Fruit fly (Drosophila melanogaster) whole organism: ENCODE measurements around the gene Uch.

Experiments
- CG8478 ChIP-seq: fragments of >200 bp; optimal IDR thresholded peaks from 2 replicates; lab custom pipeline; 2018; ENCODE audit warnings: inconsistent platforms
- Dll ChIP-seq: fragments of >200 bp; optimal IDR thresholded peaks from 2 replicates; lab custom pipeline; 2017
- EcR ChIP-seq, 2 experiments: fragments of >200 bp; optimal IDR thresholded peaks; 2 replicates each; lab custom pipeline; 2017; ENCODE audit warnings: missing biosample characterization in 2 of 2, missing genetic modification characterization in 2 of 2, missing genetic modification reagents in 2 of 2
- psq ChIP-seq: fragments of >200 bp; optimal IDR thresholded peaks from 2 replicates; lab custom pipeline; 2017
- usp ChIP-seq: fragments of >200 bp; optimal IDR thresholded peaks from 2 replicates; lab custom pipeline; 2017; ENCODE audit warnings: missing biosample characterization, missing genetic modification characterization, mixed read lengths

DNA sequence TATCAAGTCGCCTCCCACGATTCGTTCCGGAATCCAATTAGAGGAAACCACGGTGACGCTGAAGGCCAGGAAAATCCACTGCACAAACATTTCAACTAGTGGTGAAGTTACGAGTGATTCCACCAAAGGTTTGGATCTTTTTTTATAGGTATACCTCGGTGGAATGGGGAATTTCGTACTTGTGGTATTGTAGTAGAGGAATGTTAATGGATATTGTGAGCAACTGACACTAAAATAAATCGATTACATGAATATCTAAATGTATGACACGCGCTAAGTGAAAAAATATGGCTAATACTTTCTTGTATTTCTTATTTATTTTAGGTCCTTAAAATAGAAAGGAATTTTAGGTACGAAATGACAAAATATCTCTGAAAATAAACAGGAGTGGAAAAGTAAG, 38.2 kb upstream of the Uch start, which contains the start of gene CG17239:
- TF ChIP-seq psq (lab: Kevin White, UChicago) (no peak), EcR (GFP tag; optimal IDR thresholded peaks at IDR 0.05; lab: Kevin White, UChicago) (no peak), CG8478 (no peak), Dll (no peak), usp (no peak)
